Worm (Caenorhabditis elegans) whole organism, late embryonic: ENCODE measurements around the gene rrp-8.

Source experiments
- C08G9.2 ChIP-seq: sonication (generic microtip); optimal IDR thresholded peaks from 2 replicates; lab custom pipeline; 2016; ENCODE audit warnings: mild to moderate bottlenecking, missing genetic modification characterization, moderate library complexity, missing compliant biosample characterization
- F13H6.1 ChIP-seq: sonication (generic microtip); optimal IDR thresholded peaks from 2 replicates; lab custom pipeline; 2016; ENCODE audit warnings: missing genetic modification characterization, missing compliant biosample characterization
- K02D7.2 ChIP-seq: sonication (generic microtip); optimal IDR thresholded peaks from 2 replicates; lab custom pipeline; 2017; ENCODE audit warnings: mild to moderate bottlenecking, missing genetic modification characterization, missing compliant biosample characterization
- K09A11.1 ChIP-seq: sonication (generic microtip); optimal IDR thresholded peaks from 2 replicates; lab custom pipeline; 2017; ENCODE audit warnings: antibody characterized with exemption, mild to moderate bottlenecking, missing genetic modification characterization, missing compliant biosample characterization; ENCODE audit not compliant: insufficient read depth
- T23F11.4 ChIP-seq: fragments of 200-800 bp; sonication (Bioruptor generic); optimal IDR thresholded peaks from 2 replicates; lab custom pipeline; 2018; ENCODE audit warnings: mild to moderate bottlenecking, missing genetic modification characterization, missing compliant biosample characterization
- Y22D7AL.16 ChIP-seq: sonication (generic microtip); optimal IDR thresholded peaks from 2 replicates; lab custom pipeline; 2016; ENCODE audit warnings: missing genetic modification characterization, missing compliant biosample characterization
- ahr-1 ChIP-seq: sonication (generic microtip); optimal IDR thresholded peaks from 2 replicates; lab custom pipeline; 2016; ENCODE audit warnings: missing genetic modification characterization, missing compliant biosample characterization
- ceh-14 ChIP-seq: sonication (generic microtip); optimal IDR thresholded peaks from 2 replicates; lab custom pipeline; 2016; ENCODE audit warnings: missing genotype, missing genetic modification characterization, missing compliant biosample characterization
- ceh-18 ChIP-seq: sonication (generic microtip); optimal IDR thresholded peaks from 2 replicates; lab custom pipeline; 2016; ENCODE audit warnings: missing genetic modification characterization, missing compliant biosample characterization
- ceh-19 ChIP-seq: fragments of 200-800 bp; sonication (Bioruptor generic); optimal IDR thresholded peaks from 2 replicates; lab custom pipeline; 2018; ENCODE audit warnings: mild to moderate bottlenecking, missing genetic modification characterization, missing compliant biosample characterization
- ceh-2 ChIP-seq: sonication (generic microtip); optimal IDR thresholded peaks from 2 replicates; lab custom pipeline; 2016; ENCODE audit warnings: missing genotype, missing genetic modification characterization, missing compliant biosample characterization
- ceh-22 ChIP-seq: sonication (generic microtip); optimal IDR thresholded peaks from 2 replicates; lab custom pipeline; 2017; ENCODE audit warnings: missing biosample characterization, missing genetic modification characterization
- ceh-30 ChIP-seq: fragments of 150-350 bp; optimal IDR thresholded peaks from 2 replicates; lab custom pipeline; 2014; ENCODE audit warnings: missing biosample characterization, missing genetic modification characterization
- ceh-45 ChIP-seq: fragments of 200-800 bp; sonication (Bioruptor generic); IDR thresholded peaks from 2 replicates; pipeline ENCODE4 v1.3.6; 2022; ENCODE audit warnings: missing genetic modification reagents, missing genetic modification characterization, missing compliant biosample characterization
- ceh-6 ChIP-seq: fragments of 200-800 bp; sonication (Bioruptor generic); optimal IDR thresholded peaks from 2 replicates; lab custom pipeline; 2018; ENCODE audit warnings: mild to moderate bottlenecking, missing genetic modification characterization, missing compliant biosample characterization
- che-1 ChIP-seq: sonication (generic microtip); optimal IDR thresholded peaks from 2 replicates; lab custom pipeline; 2016; ENCODE audit warnings: mild to moderate bottlenecking, missing genetic modification characterization, missing compliant biosample characterization
- dve-1 ChIP-seq: sonication (generic microtip); optimal IDR thresholded peaks from 2 replicates; lab custom pipeline; 2017; ENCODE audit warnings: antibody characterized with exemption, mild to moderate bottlenecking, missing genetic modification characterization, missing compliant biosample characterization
- elt-2 ChIP-seq: sonication (generic microtip); optimal IDR thresholded peaks from 2 replicates; lab custom pipeline; 2016; ENCODE audit warnings: missing genetic modification reagents, missing genetic modification characterization, missing compliant biosample characterization
- elt-4 ChIP-seq: sonication (generic microtip); optimal IDR thresholded peaks from 2 replicates; lab custom pipeline; 2016; ENCODE audit warnings: missing genetic modification characterization, missing compliant biosample characterization
- ets-4 ChIP-seq: sonication (generic microtip); optimal IDR thresholded peaks from 2 replicates; lab custom pipeline; 2016; ENCODE audit warnings: missing genetic modification characterization, missing compliant biosample characterization
- eyg-1 ChIP-seq: sonication (generic microtip); optimal IDR thresholded peaks from 2 replicates; lab custom pipeline; 2016; ENCODE audit warnings: missing genotype, missing genetic modification characterization, missing compliant biosample characterization
- fax-1 ChIP-seq: sonication (generic microtip); optimal IDR thresholded peaks from 2 replicates; lab custom pipeline; 2016; ENCODE audit warnings: missing genotype, missing genetic modification characterization, missing compliant biosample characterization
- fkh-10 ChIP-seq: fragments of 150-350 bp; optimal IDR thresholded peaks from 2 replicates; lab custom pipeline; 2014; ENCODE audit warnings: missing biosample characterization, missing genetic modification reagents, missing genetic modification characterization
- fkh-6 ChIP-seq: sonication (generic microtip); optimal IDR thresholded peaks from 2 replicates; lab custom pipeline; 2016; ENCODE audit warnings: missing genetic modification characterization, missing compliant biosample characterization
- gmeb-2 ChIP-seq: sonication (generic microtip); optimal IDR thresholded peaks from 2 replicates; lab custom pipeline; 2016; ENCODE audit warnings: missing genetic modification characterization, inconsistent platforms, missing compliant biosample characterization
- hlh-13 ChIP-seq: fragments of 200-800 bp; sonication (Bioruptor generic); optimal IDR thresholded peaks from 2 replicates; lab custom pipeline; 2018; ENCODE audit warnings: mild to moderate bottlenecking, missing genetic modification characterization, missing compliant biosample characterization
- hlh-30 ChIP-seq: sonication (generic microtip); optimal IDR thresholded peaks from 2 replicates; lab custom pipeline; 2017; ENCODE audit warnings: antibody characterized with exemption, missing genetic modification characterization, missing compliant biosample characterization; ENCODE audit not compliant: insufficient read depth
- lin-11 ChIP-seq: fragments of 200-800 bp; sonication (Bioruptor generic); optimal IDR thresholded peaks from 2 replicates; lab custom pipeline; 2018; ENCODE audit warnings: mild to moderate bottlenecking, missing genetic modification characterization, missing compliant biosample characterization
- madf-2 ChIP-seq: sonication (generic microtip); optimal IDR thresholded peaks from 2 replicates; lab custom pipeline; 2017; ENCODE audit warnings: missing genetic modification characterization, missing compliant biosample characterization
- nfya-1 ChIP-seq: sonication (generic microtip); optimal IDR thresholded peaks from 2 replicates; lab custom pipeline; 2017; ENCODE audit warnings: missing genetic modification characterization, mild to moderate bottlenecking, missing compliant biosample characterization, antibody characterized with exemption, moderate library complexity
- npax-4 ChIP-seq: sonication (generic microtip); optimal IDR thresholded peaks from 2 replicates; lab custom pipeline; 2016; ENCODE audit warnings: missing genetic modification characterization, missing compliant biosample characterization
- odd-2 ChIP-seq: sonication (generic microtip); optimal IDR thresholded peaks from 2 replicates; lab custom pipeline; 2017; ENCODE audit warnings: antibody characterized with exemption, mild to moderate bottlenecking, missing genetic modification characterization, missing compliant biosample characterization
- pat-9 ChIP-seq: fragments of 200-800 bp; sonication (Bioruptor generic); optimal IDR thresholded peaks from 2 replicates; lab custom pipeline; 2018; ENCODE audit warnings: mild to moderate bottlenecking, missing genetic modification characterization, moderate library complexity, missing compliant biosample characterization
- pax-1 ChIP-seq: fragments of 150-350 bp; optimal IDR thresholded peaks from 2 replicates; lab custom pipeline; 2014; ENCODE audit warnings: missing biosample characterization, missing genetic modification characterization
- pha-4 ChIP-seq: fragments of 150-350 bp; optimal IDR thresholded peaks from 2 replicates; lab custom pipeline; 2018; ENCODE audit warnings: missing biosample characterization, missing genetic modification reagents, missing genetic modification characterization
- pqm-1 ChIP-seq: sonication (generic microtip); optimal IDR thresholded peaks from 2 replicates; lab custom pipeline; 2016; ENCODE audit warnings: missing genetic modification characterization, missing compliant biosample characterization
- ref-2 ChIP-seq: sonication (generic microtip); optimal IDR thresholded peaks from 2 replicates; lab custom pipeline; 2016; ENCODE audit warnings: missing genetic modification characterization, missing compliant biosample characterization
- rnt-1 ChIP-seq: sonication (generic microtip); optimal IDR thresholded peaks from 2 replicates; lab custom pipeline; 2016; ENCODE audit warnings: missing genetic modification characterization, missing compliant biosample characterization
- sox-2 ChIP-seq: fragments of 200-800 bp; sonication (Bioruptor generic); IDR thresholded peaks from 2 replicates; pipeline ENCODE4 v1.3.6; 2022; ENCODE audit warnings: missing genetic modification reagents, missing genetic modification characterization, missing compliant biosample characterization
- sox-4 ChIP-seq: sonication (generic microtip); optimal IDR thresholded peaks from 2 replicates; lab custom pipeline; 2017; ENCODE audit warnings: mild to moderate bottlenecking, missing genetic modification characterization, inconsistent platforms, missing compliant biosample characterization
- syd-9 ChIP-seq: sonication (generic microtip); optimal IDR thresholded peaks from 2 replicates; lab custom pipeline; 2016; ENCODE audit warnings: mild to moderate bottlenecking, missing genetic modification characterization, moderate library complexity, missing compliant biosample characterization
- tbx-7 ChIP-seq: sonication (generic microtip); optimal IDR thresholded peaks from 2 replicates; lab custom pipeline; 2016; ENCODE audit warnings: missing genotype, missing genetic modification characterization, missing compliant biosample characterization
- ttx-3 ChIP-seq: sonication (generic microtip); optimal IDR thresholded peaks from 2 replicates; lab custom pipeline; 2016; ENCODE audit warnings: missing genetic modification reagents, missing genetic modification characterization, missing compliant biosample characterization
- unc-42 ChIP-seq: sonication (generic microtip); optimal IDR thresholded peaks from 2 replicates; lab custom pipeline; 2016; ENCODE audit warnings: missing genotype, missing genetic modification characterization, missing compliant biosample characterization
- unc-86 ChIP-seq: sonication (generic microtip); optimal IDR thresholded peaks from 2 replicates; lab custom pipeline; 2016; ENCODE audit warnings: missing genetic modification characterization, missing compliant biosample characterization
- zip-5 ChIP-seq: sonication (generic microtip); optimal IDR thresholded peaks from 2 replicates; lab custom pipeline; 2016; ENCODE audit warnings: missing genetic modification characterization, missing compliant biosample characterization

The rrp-8 gene

ce11 chrIV:390279-390678 lies 6.1 kb upstream of the rrp-8 start, which contains the start of the genes ears-2 and uncp-18 (continued):
- TF ChIP-seq ceh-18, result peak; percentile 93
- TF ChIP-seq K02D7.2, result peak; percentile 98
- TF ChIP-seq hlh-13, result peak; percentile 97
- TF ChIP-seq zip-5, result peak; percentile 97
- peak; percentile 97 for TF ChIP-seq Y22D7AL.16 (tag; lab: Kevin White, UChicago)
- TF ChIP-seq ceh-14 (tag; lab: Kevin White, UChicago), result peak; percentile 99
- TF ChIP-seq C08G9.2 (tag; lab: Kevin White, UChicago), result peak; percentile 97
- peak; percentile 98 for TF ChIP-seq ceh-19 (GFP tag; lab: Kevin White, UChicago)
- peak; percentile 96 for TF ChIP-seq madf-2 (tag; lab: Kevin White, UChicago)
- TF ChIP-seq K09A11.1 (tag; lab: Kevin White, UChicago), result peak; percentile 97
- TF ChIP-seq ttx-3 (tag; lab: Kevin White, UChicago), result peak; percentile 98
- peak; percentile 99 for TF ChIP-seq ref-2 (tag; lab: Kevin White, UChicago)
- TF ChIP-seq fkh-6 (tag; lab: Kevin White, UChicago), result peak; percentile 90
- TF ChIP-seq pax-1 (tag; lab: Kevin White, UChicago), result peak; percentile 58
- peak; percentile 58 for TF ChIP-seq dve-1 (tag; lab: Kevin White, UChicago)
- TF ChIP-seq lin-11 (tag; lab: Kevin White, UChicago), result peak; percentile 93
- TF ChIP-seq ceh-22, result peak; percentile 69
- peak; percentile 88 for TF ChIP-seq odd-2 (tag; lab: Kevin White, UChicago)
- TF ChIP-seq pat-9 (tag; lab: Kevin White, UChicago), result peak; percentile 99
- peak; percentile 100 for TF ChIP-seq elt-2 (tag; lab: Kevin White, UChicago)
- peak; percentile 98 for TF ChIP-seq eyg-1 (tag; lab: Kevin White, UChicago)
- TF ChIP-seq gmeb-2 (tag; lab: Kevin White, UChicago), result peak; percentile 97
- peak; percentile 86 for TF ChIP-seq tbx-7 (tag; lab: Kevin White, UChicago)
- TF ChIP-seq ceh-30 (tag; lab: Kevin White, UChicago), result peak; percentile 69
- TF ChIP-seq nfya-1 (tag; lab: Kevin White, UChicago), result peak; percentile 93
- peak; percentile 89 for TF ChIP-seq fkh-10
- peak; percentile 99 for TF ChIP-seq ahr-1 (tag; lab: Kevin White, UChicago)

- no peak for TF ChIP-seq fax-1 (tag; lab: Kevin White, UChicago)
- TF ChIP-seq zip-5, result no peak
- no peak for TF ChIP-seq ceh-2 (tag; lab: Kevin White, UChicago)
- TF ChIP-seq dve-1 (tag; lab: Kevin White, UChicago), result no peak
- TF ChIP-seq npax-4, result no peak
- TF ChIP-seq unc-42, result peak; percentile 13
- TF ChIP-seq gmeb-2 (tag; lab: Kevin White, UChicago), result no peak
- TF ChIP-seq fkh-10, result no peak
- TF ChIP-seq F13H6.1, result no peak
- peak; percentile 26 for TF ChIP-seq ceh-14 (tag; lab: Kevin White, UChicago)
- peak; percentile 81 for TF ChIP-seq hlh-30 (tag; lab: Kevin White, UChicago)
- TF ChIP-seq elt-2 (tag; lab: Kevin White, UChicago), result peak; percentile 8
- peak; percentile 13 for TF ChIP-seq ttx-3 (tag; lab: Kevin White, UChicago)
- peak; percentile 57 for TF ChIP-seq nfya-1 (tag; lab: Kevin White, UChicago)
- no peak for TF ChIP-seq che-1 (tag; lab: Kevin White, UChicago)
- TF ChIP-seq hlh-13, result no peak
- TF ChIP-seq ceh-6 (GFP tag; lab: Kevin White, UChicago), result no peak
- no peak for TF ChIP-seq C08G9.2 (tag; lab: Kevin White, UChicago)
- TF ChIP-seq rnt-1 (tag; lab: Kevin White, UChicago), result no peak
- TF ChIP-seq sox-4 (tag; lab: Kevin White, UChicago), result no peak
- TF ChIP-seq T23F11.4 (GFP tag; lab: Kevin White, UChicago), result no peak
- no peak for TF ChIP-seq Y22D7AL.16 (tag; lab: Kevin White, UChicago)
- TF ChIP-seq elt-4 (tag; lab: Kevin White, UChicago), result no peak
- TF ChIP-seq ceh-30 (tag; lab: Kevin White, UChicago), result no peak
- no peak for TF ChIP-seq sox-2 (GFP tag; lab: Robert Waterston, UW)
- TF ChIP-seq unc-86 (tag; lab: Kevin White, UChicago), result no peak
- TF ChIP-seq pha-4, result no peak
- TF ChIP-seq pqm-1, result no peak
- no peak for TF ChIP-seq pax-1 (tag; lab: Kevin White, UChicago)
- no peak for TF ChIP-seq ceh-45 (GFP tag; lab: Robert Waterston, UW)
- no peak for TF ChIP-seq syd-9
- TF ChIP-seq ets-4 (tag; lab: Kevin White, UChicago), result no peak
- TF ChIP-seq pat-9 (tag; lab: Kevin White, UChicago), result no peak
Measured at ce11 chrIV:393409-393930, 2.9 kb upstream of the rrp-8 start, which contains the start of the genes T07A9.15 and nog-1. Gene T07A9.15 (minus strand): TSS chrIV:393546. Gene nog-1 (plus strand): TSS chrIV:393880.
